Worm (Caenorhabditis elegans): ENCODE results near the gene F20D6.5.

F20D6.5 gene

DNA sequence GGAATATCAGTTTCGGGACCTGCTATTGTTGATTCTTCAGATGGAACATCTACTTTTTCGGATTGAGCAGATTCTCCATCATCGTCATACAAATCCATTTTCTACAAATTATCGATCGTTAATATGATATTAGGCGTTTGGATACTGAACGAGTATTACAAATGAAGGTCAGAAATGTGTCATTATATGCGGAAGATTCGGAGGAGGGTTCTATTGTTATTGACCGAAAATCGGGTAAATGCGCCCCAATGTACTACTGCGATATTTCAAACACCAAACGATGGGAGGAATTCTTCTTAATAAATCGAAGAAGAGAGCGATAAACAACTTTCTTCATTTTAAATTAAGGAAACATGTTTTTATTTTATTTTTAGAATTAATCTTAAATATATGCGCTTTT, 32.5 kb upstream of the F20D6.5 start, which contains the start of gene spr-1:
Gene spr-1, minus strand, starts transcription at position 101 of the 400 bp plus-strand sequence.
- no peak for TF ChIP-seq pqm-1 (tag; optimal IDR thresholded peaks at IDR 0.05)
- no peak for TF ChIP-seq nhr-232 (tag; optimal IDR thresholded peaks at IDR 0.05)
- TF ChIP-seq ceh-19 (GFP tag; optimal IDR thresholded peaks at IDR 0.05) = no peak
- TF ChIP-seq hlh-15 (tag; optimal IDR thresholded peaks at IDR 0.05) = no peak
- TF ChIP-seq pax-1 (tag; optimal IDR thresholded peaks at IDR 0.05) = no peak
- TF ChIP-seq hlh-6 (tag; optimal IDR thresholded peaks at IDR 0.05) = no peak
- TF ChIP-seq ets-4 (tag; optimal IDR thresholded peaks at IDR 0.05) = no peak
- TF ChIP-seq unc-55 (GFP tag; optimal IDR thresholded peaks at IDR 0.05) = no peak
- no peak for TF ChIP-seq nhr-11 (tag; optimal IDR thresholded peaks at IDR 0.05)
- TF ChIP-seq pros-1 (tag; optimal IDR thresholded peaks at IDR 0.05) = no peak
- no peak for TF ChIP-seq elt-4 (tag; optimal IDR thresholded peaks at IDR 0.05)
- TF ChIP-seq ceh-18 (tag; optimal IDR thresholded peaks at IDR 0.05) = no peak
- TF ChIP-seq K02D7.2 (tag; optimal IDR thresholded peaks at IDR 0.05) = no peak
- TF ChIP-seq ceh-48 (tag; optimal IDR thresholded peaks at IDR 0.05) = no peak

DNA sequence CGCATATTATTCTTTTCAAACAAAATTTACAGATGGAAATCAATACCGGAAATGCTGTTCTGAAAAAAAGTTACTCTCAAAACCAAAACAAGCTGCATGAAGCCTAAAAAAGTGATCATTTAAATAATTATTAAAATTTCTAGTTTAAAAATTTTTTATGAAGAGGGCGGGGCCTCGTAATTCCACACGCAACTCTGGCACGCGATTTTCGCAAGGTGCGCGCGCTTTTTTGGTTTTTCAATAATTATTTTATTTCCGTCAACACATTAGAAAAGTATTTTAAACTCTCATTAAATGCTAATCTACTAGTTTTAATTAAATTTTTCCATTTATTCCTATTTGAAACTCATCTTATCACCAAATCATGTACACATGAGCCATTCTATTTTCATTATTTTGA, 32.0 kb upstream of the F20D6.5 start:
- no peak for TF ChIP-seq nfya-1 (tag; optimal IDR thresholded peaks at IDR 0.05)
- no peak for TF ChIP-seq ceh-48 (tag; optimal IDR thresholded peaks at IDR 0.05)
- no peak for TF ChIP-seq Y22D7AL.16 (tag; optimal IDR thresholded peaks at IDR 0.05)
- no peak for TF ChIP-seq pros-1 (tag; optimal IDR thresholded peaks at IDR 0.05)
- TF ChIP-seq lin-11 (tag; optimal IDR thresholded peaks at IDR 0.05) = no peak
- no peak for TF ChIP-seq ceh-2 (tag; optimal IDR thresholded peaks at IDR 0.05)
- no peak for TF ChIP-seq K09A11.1 (tag; optimal IDR thresholded peaks at IDR 0.05; ENCODE audit: insufficient read depth)
- no peak for TF ChIP-seq ceh-19 (GFP tag; optimal IDR thresholded peaks at IDR 0.05)
- no peak for TF ChIP-seq pax-1 (tag; optimal IDR thresholded peaks at IDR 0.05)
- TF ChIP-seq gmeb-2 (tag; optimal IDR thresholded peaks at IDR 0.05) = no peak
- no peak for TF ChIP-seq sox-2 (GFP tag; IDR thresholded peaks at IDR 0.05)
- no peak for TF ChIP-seq sdc-2 (tag; optimal IDR thresholded peaks at IDR 0.05)
- no peak for TF ChIP-seq unc-55 (GFP tag; optimal IDR thresholded peaks at IDR 0.05)
- TF ChIP-seq ahr-1 (tag; optimal IDR thresholded peaks at IDR 0.05) = no peak
- TF ChIP-seq rnt-1 (tag; optimal IDR thresholded peaks at IDR 0.05) = no peak
- TF ChIP-seq unc-3 (GFP tag; conservative IDR thresholded peaks at IDR 0.05) = no peak
- TF ChIP-seq unc-3 (tag; optimal IDR thresholded peaks at IDR 0.05) = no peak

DNA sequence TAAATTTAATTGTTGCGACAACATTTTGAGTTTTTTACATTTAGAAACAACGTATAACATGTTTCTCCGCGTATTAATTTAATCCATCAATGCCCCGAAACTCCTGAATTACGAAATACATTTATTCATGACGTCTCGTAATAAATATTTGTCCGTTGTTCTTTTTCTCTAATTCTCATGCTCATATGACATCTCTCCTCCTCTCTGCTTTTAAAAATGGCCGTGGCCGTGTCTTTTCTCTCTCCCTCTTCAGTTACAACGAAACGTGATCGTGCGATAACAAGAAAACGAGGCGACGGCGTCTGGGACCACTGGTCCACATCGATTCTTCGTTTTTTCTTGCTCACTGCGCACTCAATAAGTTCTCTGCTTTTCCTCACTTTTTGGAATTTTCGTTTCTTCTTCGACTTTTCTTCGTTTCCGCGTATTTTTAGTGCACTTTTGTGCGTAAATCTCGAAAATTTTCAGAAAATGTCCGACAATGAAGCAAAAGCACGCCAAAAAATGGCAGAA, 31.6 kb upstream of the F20D6.5 start, which contains the start of gene snap-1:
Gene snap-1, plus strand, starts transcription at position 463 of the 513 bp plus-strand sequence.
- TF ChIP-seq hlh-30 (tag; optimal IDR thresholded peaks at IDR 0.05; ENCODE audit: insufficient read depth) (peak; percentile 77), fkh-6 (tag; optimal IDR thresholded peaks at IDR 0.05) (no peak), ceh-19 (GFP tag; optimal IDR thresholded peaks at IDR 0.05) (no peak), fkh-10 (GFP tag; optimal IDR thresholded peaks at IDR 0.05) (no peak), C08G9.2 (tag; optimal IDR thresholded peaks at IDR 0.05) (no peak), lin-11 (tag; optimal IDR thresholded peaks at IDR 0.05) (no peak), unc-55 (GFP tag; optimal IDR thresholded peaks at IDR 0.05) (peak; percentile 72), pros-1 (tag; optimal IDR thresholded peaks at IDR 0.05) (peak; percentile 8), unc-42 (tag; optimal IDR thresholded peaks at IDR 0.05) (peak; percentile 76), ceh-34 (tag; optimal IDR thresholded peaks at IDR 0.05) (peak; percentile 21), tbx-2 (tag; optimal IDR thresholded peaks at IDR 0.05) (peak; percentile 4), nfya-1 (tag; optimal IDR thresholded peaks at IDR 0.05) (peak; percentile 26), ceh-45 (GFP tag; IDR thresholded peaks at IDR 0.05) (no peak), ceh-31 (tag; optimal IDR thresholded peaks at IDR 0.05) (peak; percentile 41), ceh-18 (tag; optimal IDR thresholded peaks at IDR 0.05) (peak; percentile 9), ceh-48 (tag; optimal IDR thresholded peaks at IDR 0.05) (peak; percentile 48)

DNA sequence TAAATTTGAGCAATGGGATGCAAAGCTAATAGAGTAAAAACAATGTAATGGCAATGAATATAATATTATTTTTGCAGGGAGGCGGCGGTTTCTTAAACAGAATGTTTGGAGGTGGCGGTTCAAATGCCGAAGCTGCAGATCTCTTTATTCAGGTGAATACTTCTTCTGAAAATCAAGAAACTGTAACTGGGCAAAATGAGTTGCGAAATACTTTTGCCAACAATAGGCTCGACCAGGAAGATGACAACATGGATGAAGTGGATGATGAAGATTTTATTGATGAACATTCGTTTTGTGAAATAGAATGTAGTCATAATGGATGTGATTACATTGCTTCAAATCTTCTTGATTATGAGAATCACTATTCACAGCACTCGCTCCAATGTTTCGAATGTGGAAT, 30.9 kb upstream of the F20D6.5 start:
- no peak for TF ChIP-seq hlh-15 (tag; optimal IDR thresholded peaks at IDR 0.05)
